Worm (Caenorhabditis elegans): ENCODE results near the gene cutl-12.

cutl-12 gene

ce11 chrII:8606549-8606948 is 27.7 kb downstream of the cutl-12 start, which contains the start of gene F28C6.8:
Gene F28C6.8, plus strand, starts transcription at chrII:8606849.
- TF ChIP-seq tbx-11 (GFP tag; IDR thresholded peaks at IDR 0.05) (no peak), sea-1 (GFP tag; conservative IDR thresholded peaks at IDR 0.05) (no peak), hmg-4 (GFP tag; optimal IDR thresholded peaks at IDR 0.05) (no peak), hmbx-1 (tag; optimal IDR thresholded peaks at IDR 0.05) (no peak), F13C5.2 (tag; optimal IDR thresholded peaks at IDR 0.05) (no peak), ets-7 (tag; optimal IDR thresholded peaks at IDR 0.05) (no peak), B0310.2 (tag; optimal IDR thresholded peaks at IDR 0.05) (no peak), ceh-13 (GFP tag; optimal IDR thresholded peaks at IDR 0.05) (no peak), ceh-36 (tag; optimal IDR thresholded peaks at IDR 0.05) (no peak), pes-1 (GFP tag; IDR thresholded peaks at IDR 0.05) (no peak)

ce11 chrII:8603567-8604359 is 30.5 kb downstream of the cutl-12 start, which contains the start of gene suf-1:
Gene suf-1, plus strand, starts transcription at chrII:8603846.
- no peak for TF ChIP-seq ets-7 (tag; optimal IDR thresholded peaks at IDR 0.05)
- no peak for TF ChIP-seq hmg-4 (GFP tag; optimal IDR thresholded peaks at IDR 0.05)
- TF ChIP-seq ceh-13 (GFP tag; optimal IDR thresholded peaks at IDR 0.05) = no peak
- TF ChIP-seq ama-1 (optimal IDR thresholded peaks at IDR 0.05) = peak; percentile 71
- TF ChIP-seq B0310.2 (tag; optimal IDR thresholded peaks at IDR 0.05) = no peak

ce11 chrII:8602337-8602944 is 31.8 kb downstream of the cutl-12 start, which contains the start of the genes cpf-1 and rpl-26:
Gene cpf-1, minus strand, starts transcription at chrII:8602440.
Gene rpl-26, plus strand, starts transcription at chrII:8602785.
- TF ChIP-seq hmg-4 (GFP tag; optimal IDR thresholded peaks at IDR 0.05) = no peak
- no peak for TF ChIP-seq scrt-1 (GFP tag; IDR thresholded peaks at IDR 0.05)
- no peak for TF ChIP-seq flt-1 (GFP tag; IDR thresholded peaks at IDR 0.05)
- TF ChIP-seq B0310.2 (tag; optimal IDR thresholded peaks at IDR 0.05) = no peak
- TF ChIP-seq hmbx-1 (tag; optimal IDR thresholded peaks at IDR 0.05) = no peak
- no peak for TF ChIP-seq ama-1 (optimal IDR thresholded peaks at IDR 0.05)
- TF ChIP-seq ceh-13 (GFP tag; optimal IDR thresholded peaks at IDR 0.05) = no peak
- TF ChIP-seq sea-1 (GFP tag; conservative IDR thresholded peaks at IDR 0.05) = no peak
- TF ChIP-seq ceh-36 (tag; optimal IDR thresholded peaks at IDR 0.05) = no peak
- TF ChIP-seq hnd-1 (tag; optimal IDR thresholded peaks at IDR 0.05) = no peak
- TF ChIP-seq pes-1 (GFP tag; IDR thresholded peaks at IDR 0.05) = no peak
- no peak for TF ChIP-seq tbx-37 (GFP tag; conservative IDR thresholded peaks at IDR 0.05)
- no peak for TF ChIP-seq aly-1 (tag; optimal IDR thresholded peaks at IDR 0.05)
- no peak for TF ChIP-seq tbx-11 (GFP tag; IDR thresholded peaks at IDR 0.05)
- TF ChIP-seq ets-7 (tag; optimal IDR thresholded peaks at IDR 0.05) = no peak
- no peak for TF ChIP-seq tra-4 (tag; optimal IDR thresholded peaks at IDR 0.05)
- no peak for TF ChIP-seq F13C5.2 (tag; optimal IDR thresholded peaks at IDR 0.05)

- TF ChIP-seq hmbx-1 (tag; optimal IDR thresholded peaks at IDR 0.05) (no peak), F13C5.2 (tag; optimal IDR thresholded peaks at IDR 0.05) (no peak), tra-4 (tag; optimal IDR thresholded peaks at IDR 0.05) (no peak), hnd-1 (tag; optimal IDR thresholded peaks at IDR 0.05) (no peak), aly-1 (tag; optimal IDR thresholded peaks at IDR 0.05) (no peak), B0310.2 (tag; optimal IDR thresholded peaks at IDR 0.05) (no peak), pes-1 (GFP tag; IDR thresholded peaks at IDR 0.05) (no peak), hmg-4 (GFP tag; optimal IDR thresholded peaks at IDR 0.05) (no peak), tbx-37 (GFP tag; conservative IDR thresholded peaks at IDR 0.05) (no peak), ceh-13 (GFP tag; optimal IDR thresholded peaks at IDR 0.05) (no peak), ets-7 (tag; optimal IDR thresholded peaks at IDR 0.05) (no peak), tbx-11 (GFP tag; IDR thresholded peaks at IDR 0.05) (no peak), ceh-36 (tag; optimal IDR thresholded peaks at IDR 0.05) (no peak)
Measured at ce11 chrII:8600165-8600564, 34.1 kb downstream of the cutl-12 start, which contains the start of gene pigg-1. Gene pigg-1, minus strand, starts transcription at chrII:8600265.

ce11 chrII:8599214-8599613 is 35.1 kb downstream of the cutl-12 start, which contains the start of gene F28C6.5:
Gene F28C6.5, plus strand, starts transcription at chrII:8599514.
- TF ChIP-seq tbx-37 (GFP tag; conservative IDR thresholded peaks at IDR 0.05) (no peak), ceh-36 (tag; optimal IDR thresholded peaks at IDR 0.05) (no peak), tbx-11 (GFP tag; IDR thresholded peaks at IDR 0.05) (no peak), B0310.2 (tag; optimal IDR thresholded peaks at IDR 0.05) (no peak)

ce11 chrII:8593840-8594625 is 40.3 kb downstream of the cutl-12 start, which contains the start of gene aptf-3:
Gene aptf-3, plus strand, starts transcription at chrII:8594190.
- TF ChIP-seq hnd-1 (tag; optimal IDR thresholded peaks at IDR 0.05) (no peak), B0310.2 (tag; optimal IDR thresholded peaks at IDR 0.05) (no peak), F13C5.2 (tag; optimal IDR thresholded peaks at IDR 0.05) (no peak), ama-1 (optimal IDR thresholded peaks at IDR 0.05) (no peak)

- no peak for TF ChIP-seq ets-7 (tag; optimal IDR thresholded peaks at IDR 0.05)
- no peak for TF ChIP-seq ama-1 (optimal IDR thresholded peaks at IDR 0.05)
- no peak for TF ChIP-seq sea-1 (GFP tag; conservative IDR thresholded peaks at IDR 0.05)
- no peak for TF ChIP-seq tra-4 (tag; optimal IDR thresholded peaks at IDR 0.05)
- TF ChIP-seq tbx-11 (GFP tag; IDR thresholded peaks at IDR 0.05) = no peak
- TF ChIP-seq ceh-13 (GFP tag; optimal IDR thresholded peaks at IDR 0.05) = no peak
- TF ChIP-seq flt-1 (GFP tag; IDR thresholded peaks at IDR 0.05) = no peak
- TF ChIP-seq ceh-36 (tag; optimal IDR thresholded peaks at IDR 0.05) = no peak
- no peak for TF ChIP-seq F13C5.2 (tag; optimal IDR thresholded peaks at IDR 0.05)
- TF ChIP-seq aly-1 (tag; optimal IDR thresholded peaks at IDR 0.05) = no peak
- no peak for TF ChIP-seq hmbx-1 (tag; optimal IDR thresholded peaks at IDR 0.05)
- no peak for TF ChIP-seq hmg-4 (GFP tag; optimal IDR thresholded peaks at IDR 0.05)
Measured at ce11 chrII:8590684-8591083, 43.6 kb downstream of the cutl-12 start, which contains the start of gene aptf-4. Gene aptf-4, plus strand, starts transcription at chrII:8590984.

All from whole organism, early embryonic.